Worm (Caenorhabditis elegans) whole organism, L2 larva: Measurements from ENCODE around the gene tiar-2.

ENCODE experiments used
- blmp-1 ChIP-seq: sonication (generic microtip); optimal IDR thresholded peaks from 2 replicates; lab custom pipeline; 2017; ENCODE audit warnings: missing genetic modification characterization, mild to moderate bottlenecking, missing compliant biosample characterization, antibody characterized with exemption, moderate library complexity; ENCODE audit not compliant: insufficient read depth
- crh-2 ChIP-seq: sonication (generic microtip); optimal IDR thresholded peaks from 2 replicates; lab custom pipeline; 2017; ENCODE audit warnings: missing biosample characterization, missing genetic modification characterization
- egl-27 ChIP-seq: sonication (generic microtip); optimal IDR thresholded peaks from 3 replicates; lab custom pipeline; 2017; ENCODE audit warnings: missing biosample characterization, missing genetic modification reagents, missing genetic modification characterization
- fos-1 ChIP-seq: fragments of 150-350 bp; optimal IDR thresholded peaks from 2 replicates; lab custom pipeline; 2014; ENCODE audit warnings: missing biosample characterization, missing genetic modification characterization
- lin-13 ChIP-seq: fragments of 150-350 bp; optimal IDR thresholded peaks from 2 replicates; lab custom pipeline; 2014; ENCODE audit warnings: missing biosample characterization, missing genetic modification reagents, missing genetic modification characterization
- mbf-1 ChIP-seq: sonication (generic microtip); optimal IDR thresholded peaks from 2 replicates; lab custom pipeline; 2017; ENCODE audit warnings: missing biosample characterization, missing genetic modification characterization
- mdl-1 ChIP-seq, 2 experiments: fragments of 150-350 bp in 1 of 2; sonication (generic microtip) in 1 of 2; optimal IDR thresholded peaks; 2 replicates each; lab custom pipeline; 2017; ENCODE audit warnings: missing biosample characterization in 2 of 2, missing genetic modification characterization in 2 of 2
- sma-3 ChIP-seq: sonication (generic microtip); optimal IDR thresholded peaks from 2 replicates; lab custom pipeline; 2016; ENCODE audit warnings: missing genetic modification reagents, missing genetic modification characterization, missing compliant biosample characterization
- sma-9 ChIP-seq, 2 experiments: fragments of 150-350 bp in 1 of 2; sonication (generic microtip) in 1 of 2; optimal IDR thresholded peaks; 2 replicates each; lab custom pipeline; 2014 to 2016; ENCODE audit warnings: missing genetic modification characterization in 2 of 2, mild to moderate bottlenecking in 1 of 2, missing biosample characterization in 1 of 2, missing compliant biosample characterization in 1 of 2, missing genetic modification reagents in 1 of 2, moderate library complexity in 1 of 2
- unc-55 ChIP-seq: fragments of 150-350 bp; sonication (generic microtip); optimal IDR thresholded peaks from 3 replicates; lab custom pipeline; 2014; ENCODE audit warnings: missing biosample characterization, missing genetic modification reagents, missing genetic modification characterization

The tiar-2 gene

ce11 chrII:12819979-12820378 lies 51.5 kb downstream of the tiar-2 start:
- TF ChIP-seq egl-27 (tag; lab: Kevin White, UChicago) (no peak), unc-55 (GFP tag; lab: Kevin White, UChicago) (no peak), fos-1 (tag; lab: Kevin White, UChicago) (no peak), lin-13 (GFP tag; lab: Kevin White, UChicago) (no peak), sma-3 (no peak), blmp-1 (tag; lab: Kevin White, UChicago) (peak; percentile 80)

- TF ChIP-seq sma-9 (GFP tag; optimal IDR thresholded peaks at IDR 0.05; lab: Kevin White, UChicago) (peak; percentile 21), sma-9 (tag; optimal IDR thresholded peaks at IDR 0.05; lab: Kevin White, UChicago) (no peak), mdl-1 (tag; optimal IDR thresholded peaks at IDR 0.05; lab: Kevin White, UChicago) (no peak), crh-2 (tag; lab: Kevin White, UChicago) (peak; percentile 8), mbf-1 (tag; lab: Kevin White, UChicago) (no peak), fos-1 (tag; lab: Kevin White, UChicago) (peak; percentile 59), sma-3 (no peak)
Observed at ce11 chrII:12823437-12823836, 55.0 kb downstream of the tiar-2 start, which contains the start of gene Y46G5A.36. TSS of gene Y46G5A.36 (plus strand) at chrII:12823679.
